Worm (Caenorhabditis elegans): ENCODE measurements around the gene F14H3.12.

DNA sequence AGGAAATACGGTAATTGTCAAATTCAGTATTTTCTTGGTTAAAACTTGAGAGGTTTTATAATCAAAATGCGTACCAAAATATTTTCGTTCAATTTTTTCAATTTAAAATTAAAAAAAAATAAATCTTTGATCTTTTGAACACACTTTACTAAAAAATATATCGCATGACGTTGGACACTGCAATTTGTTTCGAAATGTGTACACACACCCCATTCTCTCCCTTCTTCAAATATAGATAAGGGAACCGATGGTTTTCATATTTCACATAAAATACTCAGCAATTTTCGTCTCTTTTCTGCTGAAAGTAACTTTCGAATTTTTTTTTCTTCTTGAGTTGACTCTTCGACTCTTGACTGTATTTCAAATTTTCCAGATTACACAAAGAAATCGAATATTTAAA lies 46.3 kb upstream of the F14H3.12 start:
- TF ChIP-seq dox-1 (GFP tag; IDR thresholded peaks at IDR 0.05) (no peak), hrde-1 (tag; optimal IDR thresholded peaks at IDR 0.05; ENCODE audit: borderline replicate concordance) (no peak), ceh-40 (GFP tag; IDR thresholded peaks at IDR 0.05) (no peak), akir-1 (GFP tag; optimal IDR thresholded peaks at IDR 0.05) (no peak), ama-1 (optimal IDR thresholded peaks at IDR 0.05) (no peak), ama-1 (GFP tag; optimal IDR thresholded peaks at IDR 0.05) (no peak), snpc-4 (GFP tag; optimal IDR thresholded peaks at IDR 0.05) (no peak), snpc-4 (tag; optimal IDR thresholded peaks at IDR 0.05) (no peak), lir-1 (GFP tag; conservative IDR thresholded peaks at IDR 0.05) (no peak)
